Worm (Caenorhabditis elegans) whole organism, young adult: ENCODE measurements around the gene srsx-13.

Experiments
- F23B12.7 ChIP-seq: sonication (generic microtip); optimal IDR thresholded peaks from 2 replicates; lab custom pipeline; 2017; ENCODE audit warnings: missing genetic modification characterization, mild to moderate bottlenecking, missing compliant biosample characterization, antibody characterized with exemption, moderate library complexity; ENCODE audit not compliant: insufficient read depth
- Y79H2A.3 ChIP-seq: fragments of 200-800 bp; sonication (Bioruptor generic); conservative IDR thresholded peaks from 2 replicates; pipeline ENCODE4 v1.3.6; 2022; ENCODE audit warnings: missing genetic modification reagents, missing genetic modification characterization, missing compliant biosample characterization
- bed-2 ChIP-seq: fragments of 200-800 bp; sonication (Bioruptor generic); IDR thresholded peaks from 2 replicates; pipeline ENCODE4 v1.3.6; 2022; ENCODE audit warnings: missing genetic modification reagents, missing genetic modification characterization, missing compliant biosample characterization
- ceh-27 ChIP-seq: fragments of 200-800 bp; sonication (Bioruptor generic); optimal IDR thresholded peaks from 2 replicates; lab custom pipeline; 2018; ENCODE audit warnings: mild to moderate bottlenecking, missing genetic modification characterization, moderate library complexity, missing compliant biosample characterization
- ceh-79 ChIP-seq: sonication (generic microtip); optimal IDR thresholded peaks from 2 replicates; lab custom pipeline; 2017; ENCODE audit warnings: mild to moderate bottlenecking, missing genetic modification characterization, missing compliant biosample characterization
- ceh-91 ChIP-seq: fragments of 200-800 bp; sonication (Bioruptor generic); IDR thresholded peaks from 2 replicates; pipeline ENCODE4 v1.3.6; 2022; ENCODE audit warnings: missing genetic modification reagents, missing genetic modification characterization, missing compliant biosample characterization
- dpff-1 ChIP-seq: sonication (generic microtip); optimal IDR thresholded peaks from 2 replicates; lab custom pipeline; 2017; ENCODE audit warnings: mild to moderate bottlenecking, missing genetic modification characterization, missing compliant biosample characterization
- dpl-1 ChIP-seq: fragments of 150-350 bp; optimal IDR thresholded peaks from 2 replicates; lab custom pipeline; 2014; ENCODE audit warnings: missing biosample characterization, missing genetic modification reagents, missing genetic modification characterization
- hsf-1 ChIP-seq: fragments of 200-800 bp; sonication (Bioruptor generic); IDR thresholded peaks from 2 replicates; pipeline ENCODE4 v1.3.6; 2022; ENCODE audit warnings: missing genetic modification reagents, missing genetic modification characterization, missing compliant biosample characterization
- mcd-1 ChIP-seq: fragments of 200-800 bp; sonication (Bioruptor generic); IDR thresholded peaks from 2 replicates; pipeline ENCODE4 v1.3.6; 2022; ENCODE audit warnings: missing genetic modification reagents, missing genetic modification characterization, missing compliant biosample characterization
- mxl-1 ChIP-seq: sonication (generic microtip); optimal IDR thresholded peaks from 2 replicates; lab custom pipeline; 2016; ENCODE audit warnings: missing genetic modification characterization, missing compliant biosample characterization
- nhr-90 ChIP-seq: sonication (generic microtip); optimal IDR thresholded peaks from 2 replicates; lab custom pipeline; 2016; ENCODE audit warnings: missing genotype, mild to moderate bottlenecking, missing genetic modification characterization, missing compliant biosample characterization
- tbx-9 ChIP-seq: sonication (generic microtip); optimal IDR thresholded peaks from 2 replicates; lab custom pipeline; 2016; ENCODE audit warnings: borderline replicate concordance, missing genetic modification characterization, inconsistent platforms, missing compliant biosample characterization
- zim-3 ChIP-seq: sonication (generic microtip); optimal IDR thresholded peaks from 2 replicates; lab custom pipeline; 2017; ENCODE audit warnings: mild to moderate bottlenecking, missing genetic modification characterization, moderate library complexity, missing compliant biosample characterization
- ztf-28 ChIP-seq: fragments of 200-800 bp; sonication (Bioruptor generic); IDR thresholded peaks from 2 replicates; pipeline ENCODE4 v1.3.6; 2022; ENCODE audit warnings: missing genetic modification reagents, missing genetic modification characterization, missing compliant biosample characterization

The srsx-13 gene

DNA sequence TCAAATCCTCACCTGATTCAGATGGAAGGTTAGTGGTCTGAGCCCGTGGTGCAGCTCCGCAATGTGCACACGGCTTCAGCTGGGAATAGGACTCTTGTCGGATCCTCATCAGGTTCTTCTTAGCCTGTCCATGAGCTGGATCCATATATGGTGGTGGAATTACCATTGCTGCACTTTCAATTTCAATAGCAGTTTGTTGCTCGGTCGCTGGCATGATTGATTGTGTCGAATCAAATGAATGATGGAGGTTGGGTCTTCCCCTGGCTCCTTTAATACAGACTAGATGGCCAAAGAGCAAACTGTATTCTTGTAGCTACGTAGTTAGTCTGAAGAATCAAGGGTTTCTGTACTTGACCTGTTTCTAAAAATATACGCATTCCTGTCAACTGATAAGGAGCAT, 50.2 kb downstream of the srsx-13 start, which contains the start of gene C02E7.10:
Gene C02E7.10, minus strand, starts transcription at position 232 of the 400 bp plus-strand sequence.
- TF ChIP-seq zim-3 (tag; lab: Kevin White, UChicago) (no peak), mcd-1 (GFP tag; lab: Robert Waterston, UW) (no peak), dpff-1 (tag; lab: Kevin White, UChicago) (no peak), mxl-1 (tag; lab: Kevin White, UChicago) (no peak), bed-2 (GFP tag; lab: Robert Waterston, UW) (no peak), ceh-91 (no peak), ceh-27 (no peak), nhr-90 (tag; lab: Kevin White, UChicago) (no peak), hsf-1 (no peak), Y79H2A.3 (GFP tag; lab: Robert Waterston, UW) (no peak), ceh-79 (tag; lab: Kevin White, UChicago) (no peak), ztf-28 (GFP tag; lab: Robert Waterston, UW) (no peak), F23B12.7 (tag; lab: Kevin White, UChicago) (no peak), tbx-9 (tag; lab: Kevin White, UChicago) (no peak), dpl-1 (no peak)
